Worm (Caenorhabditis elegans): Measurements from ENCODE around the gene nhr-28.

- TF ChIP-seq aly-1 (tag; optimal IDR thresholded peaks at IDR 0.05) (no peak), F13C5.2 (tag; optimal IDR thresholded peaks at IDR 0.05) (no peak), ceh-36 (tag; optimal IDR thresholded peaks at IDR 0.05) (no peak), flt-1 (GFP tag; IDR thresholded peaks at IDR 0.05) (no peak), ama-1 (optimal IDR thresholded peaks at IDR 0.05) (no peak), tbx-37 (GFP tag; conservative IDR thresholded peaks at IDR 0.05) (no peak), pes-1 (GFP tag; IDR thresholded peaks at IDR 0.05) (no peak), B0310.2 (tag; optimal IDR thresholded peaks at IDR 0.05) (no peak), scrt-1 (GFP tag; IDR thresholded peaks at IDR 0.05) (no peak), tra-4 (tag; optimal IDR thresholded peaks at IDR 0.05) (no peak), hmg-4 (GFP tag; optimal IDR thresholded peaks at IDR 0.05) (no peak)
Observed at ce11 chrX:16409220-16409619, 54.4 kb downstream of the nhr-28 start.
